Worm (Caenorhabditis elegans) whole organism, young adult: ENCODE results near the gene F15E6.10.
A peak's percentile ranks its signal among the peaks of the same experiment; 100 is the strongest.

ENCODE experiments used
- C06A6.2 ChIP-seq: fragments of 200-800 bp; sonication (Bioruptor generic); conservative IDR thresholded peaks from 2 replicates; pipeline ENCODE4 v1.3.6; 2022; ENCODE audit warnings: missing genetic modification characterization, missing compliant biosample characterization
- C17E4.6 ChIP-seq: fragments of 200-800 bp; sonication (Bioruptor generic); IDR thresholded peaks from 2 replicates; pipeline ENCODE4 v1.3.6; 2022; ENCODE audit warnings: missing genetic modification reagents, missing genetic modification characterization, missing compliant biosample characterization
- D2030.7 ChIP-seq: fragments of 200-800 bp; sonication (Bioruptor generic); IDR thresholded peaks from 2 replicates; pipeline ENCODE4 v1.3.6; 2022; ENCODE audit warnings: missing genetic modification reagents, missing genetic modification characterization, missing compliant biosample characterization
- F10E7.11 ChIP-seq: sonication (generic microtip); optimal IDR thresholded peaks from 2 replicates; lab custom pipeline; 2017; ENCODE audit warnings: mild to moderate bottlenecking, missing genetic modification characterization, moderate library complexity, missing compliant biosample characterization
- F39B2.1 ChIP-seq: fragments of 200-800 bp; sonication (Bioruptor generic); IDR thresholded peaks from 2 replicates; pipeline ENCODE4 v1.3.6; 2022; ENCODE audit warnings: missing genetic modification reagents, missing genetic modification characterization, missing compliant biosample characterization
- F55B11.4 ChIP-seq: sonication (generic microtip); optimal IDR thresholded peaks from 2 replicates; lab custom pipeline; 2016; ENCODE audit warnings: missing compliant biosample characterization, missing genetic modification characterization, borderline replicate concordance; ENCODE audit not compliant: insufficient read depth
- Y53F4B.3 ChIP-seq: fragments of 200-800 bp; sonication (Bioruptor generic); IDR thresholded peaks from 2 replicates; pipeline ENCODE4 v1.3.6; 2022; ENCODE audit warnings: missing genetic modification reagents, missing genetic modification characterization, missing compliant biosample characterization
- Y67H2A.10 ChIP-seq: fragments of 200-800 bp; sonication (Bioruptor generic); conservative IDR thresholded peaks from 2 replicates; pipeline ENCODE4 v1.3.6; 2022; ENCODE audit warnings: missing genetic modification reagents, missing genetic modification characterization, missing compliant biosample characterization
- ama-1 ChIP-seq, 3 experiments: fragments of 150-350 bp in 1 of 3; sonication (generic microtip) in 2 of 3; optimal IDR thresholded peaks; 2 replicates each; lab custom pipeline; 2014 to 2018; ENCODE audit warnings: missing biosample characterization in 2 of 3, missing genetic modification characterization in 2 of 3, missing genetic modification reagents in 2 of 3
- atf-7 ChIP-seq: sonication (generic microtip); optimal IDR thresholded peaks from 2 replicates; lab custom pipeline; 2017; ENCODE audit warnings: mild to moderate bottlenecking, missing genetic modification characterization, missing compliant biosample characterization
- attf-5 ChIP-seq: fragments of 200-800 bp; sonication (Bioruptor generic); optimal IDR thresholded peaks from 2 replicates; lab custom pipeline; 2018; ENCODE audit warnings: mild to moderate bottlenecking, missing genetic modification characterization, missing compliant biosample characterization
- ccch-3 ChIP-seq: fragments of 200-800 bp; sonication (Bioruptor generic); optimal IDR thresholded peaks from 2 replicates; lab custom pipeline; 2018; ENCODE audit warnings: mild to moderate bottlenecking, missing genetic modification characterization, missing compliant biosample characterization
- ceh-100 ChIP-seq: fragments of 200-800 bp; sonication (Bioruptor generic); IDR thresholded peaks from 2 replicates; pipeline ENCODE4 v1.3.6; 2022; ENCODE audit warnings: missing genetic modification reagents, missing genetic modification characterization, missing compliant biosample characterization
- ceh-27 ChIP-seq: fragments of 200-800 bp; sonication (Bioruptor generic); optimal IDR thresholded peaks from 2 replicates; lab custom pipeline; 2018; ENCODE audit warnings: mild to moderate bottlenecking, missing genetic modification characterization, moderate library complexity, missing compliant biosample characterization
- ceh-91 ChIP-seq: fragments of 200-800 bp; sonication (Bioruptor generic); IDR thresholded peaks from 2 replicates; pipeline ENCODE4 v1.3.6; 2022; ENCODE audit warnings: missing genetic modification reagents, missing genetic modification characterization, missing compliant biosample characterization
- chd-7 ChIP-seq: sonication (generic microtip); optimal IDR thresholded peaks from 2 replicates; lab custom pipeline; 2016; ENCODE audit warnings: mild to moderate bottlenecking, missing genetic modification characterization, moderate library complexity, missing compliant biosample characterization
- dpff-1 ChIP-seq: sonication (generic microtip); optimal IDR thresholded peaks from 2 replicates; lab custom pipeline; 2017; ENCODE audit warnings: mild to moderate bottlenecking, missing genetic modification characterization, missing compliant biosample characterization
- egrh-3 ChIP-seq: fragments of 200-800 bp; sonication (Bioruptor generic); IDR thresholded peaks from 2 replicates; pipeline ENCODE4 v1.3.6; 2022; ENCODE audit warnings: missing genetic modification reagents, missing genetic modification characterization, missing compliant biosample characterization
- ekl-4 ChIP-seq: fragments of 200-800 bp; sonication (Bioruptor generic); IDR thresholded peaks from 2 replicates; pipeline ENCODE4 v1.3.6; 2022; ENCODE audit warnings: missing genetic modification reagents, missing genetic modification characterization, missing compliant biosample characterization
- hmg-1.2 ChIP-seq: fragments of 200-800 bp; sonication (Bioruptor generic); IDR thresholded peaks from 2 replicates; pipeline ENCODE4 v1.3.6; 2022; ENCODE audit warnings: missing genetic modification reagents, missing genetic modification characterization, missing compliant biosample characterization
- hmg-20 ChIP-seq: fragments of 200-800 bp; sonication (Bioruptor generic); IDR thresholded peaks from 2 replicates; pipeline ENCODE4 v1.3.6; 2022; ENCODE audit warnings: missing genetic modification reagents, missing genetic modification characterization, missing compliant biosample characterization
- lag-1 ChIP-seq: fragments of 200-800 bp; sonication (Bioruptor generic); IDR thresholded peaks from 2 replicates; pipeline ENCODE4 v1.3.6; 2022; ENCODE audit warnings: missing genetic modification reagents, missing genetic modification characterization, missing compliant biosample characterization
- let-526 ChIP-seq: fragments of 200-800 bp; sonication (Bioruptor generic); IDR thresholded peaks from 2 replicates; pipeline ENCODE4 v1.3.6; 2022; ENCODE audit warnings: missing genetic modification reagents, missing genetic modification characterization, missing compliant biosample characterization
- lin-35 ChIP-seq, 3 experiments: fragments of 150-350 bp in 2 of 3; sonication (generic microtip) in 1 of 3; optimal IDR thresholded peaks; 2 replicates each; lab custom pipeline; 2014 to 2018; ENCODE audit warnings: missing biosample characterization in 3 of 3, missing genetic modification characterization in 3 of 3, missing genetic modification reagents in 3 of 3
- madf-10 ChIP-seq: sonication (generic microtip); optimal IDR thresholded peaks from 2 replicates; lab custom pipeline; 2016; ENCODE audit warnings: mild to moderate bottlenecking, missing genetic modification characterization, missing compliant biosample characterization
- madf-3 ChIP-seq: fragments of 200-800 bp; sonication (Bioruptor generic); IDR thresholded peaks from 2 replicates; pipeline ENCODE4 v1.3.6; 2022; ENCODE audit warnings: missing genetic modification reagents, missing genetic modification characterization, missing compliant biosample characterization
- madf-6 ChIP-seq: fragments of 200-800 bp; sonication (Bioruptor generic); IDR thresholded peaks from 2 replicates; pipeline ENCODE4 v1.3.6; 2022; ENCODE audit warnings: missing genetic modification reagents, missing genetic modification characterization, missing compliant biosample characterization
- mel-28 ChIP-seq: sonication (generic microtip); optimal IDR thresholded peaks from 2 replicates; lab custom pipeline; 2016; ENCODE audit warnings: borderline replicate concordance, mild to moderate bottlenecking, missing genetic modification characterization, missing compliant biosample characterization
- nfya-1 ChIP-seq: sonication (generic microtip); optimal IDR thresholded peaks from 2 replicates; lab custom pipeline; 2017; ENCODE audit warnings: antibody characterized with exemption, missing compliant biosample characterization, missing genetic modification characterization, borderline replicate concordance; ENCODE audit not compliant: insufficient read depth
- nfyb-1 ChIP-seq: fragments of 200-800 bp; sonication (Bioruptor generic); IDR thresholded peaks from 2 replicates; pipeline ENCODE4 v1.3.6; 2022; ENCODE audit warnings: missing genetic modification reagents, missing genetic modification characterization, missing compliant biosample characterization
- nhr-179 ChIP-seq: sonication (generic microtip); optimal IDR thresholded peaks from 2 replicates; lab custom pipeline; 2016; ENCODE audit warnings: mild to moderate bottlenecking, missing genetic modification characterization, missing compliant biosample characterization
- nhr-80 ChIP-seq: sonication (generic microtip); optimal IDR thresholded peaks from 2 replicates; lab custom pipeline; 2016; ENCODE audit warnings: missing genetic modification characterization, missing compliant biosample characterization
- nhr-90 ChIP-seq: sonication (generic microtip); optimal IDR thresholded peaks from 2 replicates; lab custom pipeline; 2016; ENCODE audit warnings: missing genotype, mild to moderate bottlenecking, missing genetic modification characterization, missing compliant biosample characterization
- snpc-1.3 ChIP-seq: sonication (generic microtip); optimal IDR thresholded peaks from 2 replicates; lab custom pipeline; 2017; ENCODE audit warnings: missing genetic modification characterization, mild to moderate bottlenecking, missing compliant biosample characterization, antibody characterized with exemption, moderate library complexity, missing genotype, missing genetic modification reagents; ENCODE audit not compliant: insufficient read depth
- snpc-3.4 ChIP-seq: sonication (generic microtip); optimal IDR thresholded peaks from 2 replicates; lab custom pipeline; 2017; ENCODE audit warnings: missing genetic modification characterization, mild to moderate bottlenecking, missing compliant biosample characterization, antibody characterized with exemption, moderate library complexity, missing genotype, missing genetic modification reagents
- somi-1 ChIP-seq: fragments of 200-800 bp; sonication (Bioruptor generic); optimal IDR thresholded peaks from 2 replicates; lab custom pipeline; 2018; ENCODE audit warnings: mild to moderate bottlenecking, missing genetic modification characterization, missing compliant biosample characterization
- zfh-2 ChIP-seq: fragments of 200-800 bp; sonication (Bioruptor generic); conservative IDR thresholded peaks from 2 replicates; pipeline ENCODE4 v1.3.6; 2022; ENCODE audit warnings: missing genetic modification reagents, missing genetic modification characterization, missing compliant biosample characterization
- zim-3 ChIP-seq: sonication (generic microtip); optimal IDR thresholded peaks from 2 replicates; lab custom pipeline; 2017; ENCODE audit warnings: mild to moderate bottlenecking, missing genetic modification characterization, moderate library complexity, missing compliant biosample characterization
- ztf-26 ChIP-seq: sonication (generic microtip); optimal IDR thresholded peaks from 2 replicates; lab custom pipeline; 2017; ENCODE audit warnings: missing genetic modification characterization, missing compliant biosample characterization
- ztf-3 ChIP-seq: fragments of 200-800 bp; sonication (Bioruptor generic); optimal IDR thresholded peaks from 2 replicates; lab custom pipeline; 2018; ENCODE audit warnings: mild to moderate bottlenecking, missing genetic modification characterization, missing compliant biosample characterization

The F15E6.10 gene

DNA sequence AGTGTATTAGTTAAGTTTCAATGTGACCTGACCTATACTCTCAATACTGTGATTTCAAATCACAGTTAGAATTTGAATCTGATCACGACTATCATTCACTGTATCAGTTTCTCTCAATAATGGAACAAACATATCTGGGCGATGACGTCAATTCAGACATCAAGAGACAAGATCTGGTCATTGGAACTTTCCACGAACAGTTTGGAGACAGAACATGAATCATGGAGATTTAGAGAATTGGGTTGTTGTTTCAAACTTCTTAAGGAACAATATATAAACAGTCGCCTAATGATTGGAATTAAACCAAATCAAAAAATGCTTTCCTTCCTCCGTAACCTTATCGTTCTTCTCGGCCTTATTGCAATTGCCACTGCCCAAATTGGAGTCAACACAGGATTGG is 1.5 kb upstream of the F15E6.10 start, which contains the start of gene F15E6.4:
Gene F15E6.4, plus strand, starts transcription at position 301 of the 400 bp plus-strand sequence.
- TF ChIP-seq D2030.7 (GFP tag; lab: Robert Waterston, UW) (no peak), hmg-20 (GFP tag; lab: Robert Waterston, UW) (no peak), F10E7.11 (tag; lab: Kevin White, UChicago) (no peak), ekl-4 (GFP tag; lab: Robert Waterston, UW) (no peak), zfh-2 (GFP tag; lab: Robert Waterston, UW) (no peak), ccch-3 (no peak)

DNA sequence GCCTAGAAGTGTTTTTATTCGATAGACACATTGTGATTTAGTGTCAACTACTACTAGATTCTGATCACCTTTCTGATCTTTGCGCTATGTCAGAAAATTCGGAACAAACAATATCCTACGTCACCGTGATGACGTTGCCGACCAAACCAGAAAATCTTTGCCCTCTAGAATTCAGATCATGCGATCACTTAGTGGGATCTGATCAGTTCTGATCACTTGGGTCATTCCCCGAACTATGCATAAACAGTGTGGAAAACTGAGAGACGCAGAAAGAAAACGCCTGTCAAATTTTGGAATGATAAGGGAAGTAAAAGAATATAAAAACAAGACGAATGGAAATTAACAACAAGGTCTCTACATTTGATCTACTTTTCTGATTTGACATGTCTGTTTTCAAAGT is 1.9 kb downstream of the F15E6.10 start, which contains the start of gene F15E6.3:
Gene F15E6.3, plus strand, starts transcription at position 344 of the 400 bp plus-strand sequence.
- TF ChIP-seq snpc-3.4 (tag; lab: Kevin White, UChicago) (no peak), somi-1 (GFP tag; lab: Kevin White, UChicago) (peak; percentile 14), atf-7 (tag; lab: Kevin White, UChicago) (peak; percentile 34), Y67H2A.10 (GFP tag; lab: Robert Waterston, UW) (no peak), nfya-1 (tag; lab: Kevin White, UChicago) (no peak), F55B11.4 (no peak), mel-28 (tag; lab: Kevin White, UChicago) (no peak), madf-6 (no peak), lag-1 (GFP tag; lab: Robert Waterston, UW) (no peak), hmg-1.2 (peak; percentile 58; the same call in 1 of the 2 replicates), ceh-91 (GFP tag; lab: Robert Waterston, UW) (no peak), ccch-3 (no peak), zim-3 (tag; lab: Kevin White, UChicago) (no peak), dpff-1 (no peak), Y53F4B.3 (GFP tag; lab: Robert Waterston, UW) (no peak), attf-5 (GFP tag; lab: Kevin White, UChicago) (no peak), chd-7 (tag; lab: Kevin White, UChicago) (no peak), ztf-26 (peak; percentile 67), ama-1 (optimal IDR thresholded peaks at IDR 0.05; lab: Kevin White, UChicago) (no peak), ama-1 (GFP tag; optimal IDR thresholded peaks at IDR 0.05; lab: Kevin White, UChicago) (no peak), egrh-3 (GFP tag; lab: Robert Waterston, UW) (no peak), nhr-80 (peak; percentile 1), madf-10 (tag; lab: Kevin White, UChicago) (no peak), C06A6.2 (GFP tag; lab: Robert Waterston, UW) (no peak), C17E4.6 (GFP tag; lab: Robert Waterston, UW) (no peak), ztf-3 (GFP tag; lab: Kevin White, UChicago) (no peak), madf-3 (GFP tag; lab: Robert Waterston, UW) (no peak), F39B2.1 (GFP tag; lab: Robert Waterston, UW) (no peak), nfyb-1 (GFP tag; lab: Robert Waterston, UW) (peak; percentile 22; the same call in 1 of the 2 replicates), snpc-1.3 (tag; lab: Kevin White, UChicago) (no peak), ceh-27 (GFP tag; lab: Kevin White, UChicago) (no peak), let-526 (GFP tag; lab: Robert Waterston, UW) (no peak), D2030.7 (GFP tag; lab: Robert Waterston, UW) (no peak), nhr-179 (tag; lab: Kevin White, UChicago) (no peak), nhr-90 (tag; lab: Kevin White, UChicago) (no peak), hmg-20 (GFP tag; lab: Robert Waterston, UW) (no peak), lin-35 (GFP tag; optimal IDR thresholded peaks at IDR 0.05; lab: Kevin White, UChicago) (no peak), ceh-100 (GFP tag; lab: Robert Waterston, UW) (no peak)
